Worm (Caenorhabditis elegans) whole organism, L2 larva: Measurements from ENCODE around the gene grp-1.

ENCODE experiments used
- ceh-16 ChIP-seq: fragments of 150-350 bp; optimal IDR thresholded peaks from 2 replicates; lab custom pipeline; 2014; ENCODE audit warnings: missing biosample characterization, missing genetic modification characterization
- egl-27 ChIP-seq: sonication (generic microtip); optimal IDR thresholded peaks from 3 replicates; lab custom pipeline; 2017; ENCODE audit warnings: missing biosample characterization, missing genetic modification reagents, missing genetic modification characterization
- fos-1 ChIP-seq: fragments of 150-350 bp; optimal IDR thresholded peaks from 2 replicates; lab custom pipeline; 2014; ENCODE audit warnings: missing biosample characterization, missing genetic modification characterization
- mbf-1 ChIP-seq: sonication (generic microtip); optimal IDR thresholded peaks from 2 replicates; lab custom pipeline; 2017; ENCODE audit warnings: missing biosample characterization, missing genetic modification characterization
- mdl-1 ChIP-seq, 2 experiments: fragments of 150-350 bp in 1 of 2; sonication (generic microtip) in 1 of 2; optimal IDR thresholded peaks; 2 replicates each; lab custom pipeline; 2017; ENCODE audit warnings: missing biosample characterization in 2 of 2, missing genetic modification characterization in 2 of 2
- nhr-23 ChIP-seq: fragments of 150-350 bp; optimal IDR thresholded peaks from 2 replicates; lab custom pipeline; 2014; ENCODE audit warnings: missing biosample characterization, missing genetic modification reagents, missing genetic modification characterization
- nhr-77 ChIP-seq: fragments of 150-350 bp; optimal IDR thresholded peaks from 2 replicates; lab custom pipeline; 2014; ENCODE audit warnings: missing biosample characterization, missing genetic modification characterization

DNA sequence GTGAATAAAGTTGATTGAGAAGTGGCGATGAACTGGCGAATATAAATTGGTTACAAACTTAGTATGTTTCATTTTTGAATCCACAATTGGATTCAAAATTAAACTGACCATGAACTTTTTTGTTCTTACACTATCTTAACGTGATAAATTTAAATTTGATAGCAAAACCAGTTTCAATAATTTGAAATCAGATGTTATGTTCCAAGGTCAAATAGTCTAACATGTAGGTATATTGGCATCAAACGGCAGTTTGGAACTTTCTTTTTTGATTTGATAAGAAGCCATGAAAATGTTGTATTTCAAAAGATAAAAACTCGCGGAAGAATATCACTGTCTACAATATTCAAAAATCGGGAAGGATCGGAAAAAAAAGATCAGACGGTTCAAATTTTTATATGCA is 49.5 kb upstream of the grp-1 start:
- TF ChIP-seq nhr-23 (tag; lab: Kevin White, UChicago) (no peak), nhr-77 (tag; lab: Kevin White, UChicago) (no peak), fos-1 (tag; lab: Kevin White, UChicago) (no peak), mdl-1 (tag; optimal IDR thresholded peaks at IDR 0.05; lab: Kevin White, UChicago) (no peak), ceh-16 (tag; lab: Kevin White, UChicago) (no peak), egl-27 (no peak), mbf-1 (tag; lab: Kevin White, UChicago) (no peak)
